Fruit fly (Drosophila melanogaster): ENCODE measurements around the gene TfIIFalpha.

TfIIFalpha gene

DNA sequence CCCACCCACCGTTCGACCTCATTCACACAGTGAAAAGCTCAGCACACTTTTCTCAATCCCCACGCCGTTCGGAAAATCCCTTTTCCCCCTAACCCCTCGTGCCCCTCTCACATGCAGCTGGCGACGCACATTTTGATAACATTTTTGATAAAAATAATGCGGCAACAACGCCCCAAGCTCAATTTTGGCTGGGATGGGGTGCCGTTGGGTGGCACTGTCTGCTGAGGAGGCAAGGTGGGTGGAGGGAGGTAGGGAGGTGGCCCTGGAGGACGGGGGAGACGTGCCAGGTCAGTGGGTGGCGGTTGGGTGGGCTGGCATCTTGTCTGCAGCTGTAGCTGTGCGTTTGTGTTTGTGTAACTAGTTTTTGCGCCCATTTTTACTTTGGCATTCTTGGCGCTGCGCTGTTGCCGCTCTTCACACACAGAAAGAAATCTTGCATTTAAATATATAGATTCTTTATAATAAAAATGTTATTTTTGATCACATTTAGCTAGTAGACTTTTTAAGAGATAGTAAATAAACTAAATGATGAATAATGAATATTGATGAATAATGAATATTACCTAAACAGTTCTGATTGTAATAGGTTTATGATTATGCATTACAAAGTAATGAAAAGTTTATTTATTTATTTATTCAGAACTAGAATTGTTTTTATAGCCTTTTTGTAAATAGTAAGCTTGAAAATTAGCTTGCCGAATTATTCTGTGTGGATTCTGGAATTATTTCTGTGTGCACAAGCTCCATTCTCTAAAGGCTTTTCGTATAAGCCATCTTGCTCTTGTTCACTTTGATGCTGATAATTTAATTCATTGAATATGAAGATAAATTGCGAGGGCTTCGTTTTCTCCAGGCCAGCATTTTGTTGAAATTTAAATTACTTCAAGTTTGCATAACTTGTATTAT lies 34.4 kb downstream of the TfIIFalpha start (continued):
- TF ChIP-seq Bgb (GFP tag; IDR thresholded peaks at IDR 0.05; ENCODE audit: partially characterized antibody) = peak; percentile 34; the same call in 1 of the 2 replicates
- peak; percentile 71 for TF ChIP-seq CG2678 (tag; optimal IDR thresholded peaks at IDR 0.05)
- TF ChIP-seq Med (GFP tag) = peak; percentile 12
- peak; percentile 22 for TF ChIP-seq tin (GFP tag; optimal IDR thresholded peaks at IDR 0.05)
- no peak for TF ChIP-seq Opbp (GFP tag; IDR thresholded peaks at IDR 0.05; ENCODE audit: partially characterized antibody)
- TF ChIP-seq CG16779 (GFP tag; IDR thresholded peaks at IDR 0.05) = no peak
- no peak for TF ChIP-seq Camta (GFP tag; optimal IDR thresholded peaks at IDR 0.05)
- no peak for TF ChIP-seq CG14050 (GFP tag; IDR thresholded peaks at IDR 0.05)
- TF ChIP-seq Adf1 (GFP tag; IDR thresholded peaks at IDR 0.05) = peak; percentile 33; the same call in 1 of the 2 replicates
- TF ChIP-seq CG2199 (GFP tag; IDR thresholded peaks at IDR 0.05) = 0 out of 3 replicates have a peak, but pooled peaks have one; percentile 68
- peak; percentile 20 for TF ChIP-seq B-H2 (GFP tag; optimal IDR thresholded peaks at IDR 0.05)
- TF ChIP-seq cwo (GFP tag; optimal IDR thresholded peaks at IDR 0.05) = peak; percentile 52
- TF ChIP-seq CG8924 (tag; optimal IDR thresholded peaks at IDR 0.05) = peak; percentile 46
- TF ChIP-seq insv (GFP tag; optimal IDR thresholded peaks at IDR 0.05) = no peak
- peak; percentile 36 for TF ChIP-seq caup (GFP tag; optimal IDR thresholded peaks at IDR 0.05; ENCODE audit: severe bottlenecking)
- TF ChIP-seq esg (GFP tag; conservative IDR thresholded peaks at IDR 0.05) = no peak
- no peak for TF ChIP-seq ase (GFP tag; IDR thresholded peaks at IDR 0.05)
- TF ChIP-seq hb (GFP tag; IDR thresholded peaks at IDR 0.05; ENCODE audit: partially characterized antibody) = no peak
- peak; percentile 52 for TF ChIP-seq nmo (GFP tag; optimal IDR thresholded peaks at IDR 0.05)
- no peak for TF ChIP-seq CG6654 (GFP tag; optimal IDR thresholded peaks at IDR 0.05)
- TF ChIP-seq Aef1 (GFP tag; IDR thresholded peaks at IDR 0.05) = no peak
- no peak for TF ChIP-seq CG12219 (GFP tag; optimal IDR thresholded peaks at IDR 0.05)
- TF ChIP-seq PHDP (tag; optimal IDR thresholded peaks at IDR 0.05) = peak; percentile 45
- no peak for TF ChIP-seq Chrac-16 (GFP tag; optimal IDR thresholded peaks at IDR 0.05)
- peak; percentile 22 for TF ChIP-seq BtbVII (GFP tag; optimal IDR thresholded peaks at IDR 0.05)
- TF ChIP-seq BEAF-32 (GFP tag; optimal IDR thresholded peaks at IDR 0.05) = no peak
- peak; percentile 59 for TF ChIP-seq CG13894 (tag; optimal IDR thresholded peaks at IDR 0.05)
- peak; percentile 98 for TF ChIP-seq crol (GFP tag; IDR thresholded peaks at IDR 0.05)
- TF ChIP-seq cad (GFP tag; optimal IDR thresholded peaks at IDR 0.05) = no peak
- TF ChIP-seq ci (GFP tag; IDR thresholded peaks at IDR 0.05) = peak; percentile 76
- TF ChIP-seq Dref (GFP tag; IDR thresholded peaks at IDR 0.05) = no peak
- peak; percentile 47 for TF ChIP-seq CoRest (tag; optimal IDR thresholded peaks at IDR 0.05)
- TF ChIP-seq CG2889 (GFP tag; IDR thresholded peaks at IDR 0.05) = no peak
- TF ChIP-seq MESR4 (GFP tag; optimal IDR thresholded peaks at IDR 0.05) = no peak
- TF ChIP-seq CG13775 (GFP tag; optimal IDR thresholded peaks at IDR 0.05) = peak; percentile 8
- no peak for TF ChIP-seq Dp (GFP tag; optimal IDR thresholded peaks at IDR 0.05)
- no peak for TF ChIP-seq Myb (GFP tag; optimal IDR thresholded peaks at IDR 0.05)
- peak; percentile 30 for TF ChIP-seq CG10147 (GFP tag; optimal IDR thresholded peaks at IDR 0.05)
- TF ChIP-seq CG33213 (GFP tag; optimal IDR thresholded peaks at IDR 0.05) = no peak
- peak; percentile 13 for TF ChIP-seq sug (tag; optimal IDR thresholded peaks at IDR 0.05)
- TF ChIP-seq gce (GFP tag; IDR thresholded peaks at IDR 0.05) = no peak
- no peak for TF ChIP-seq CG12299 (tag; optimal IDR thresholded peaks at IDR 0.05)
- TF ChIP-seq mirr (GFP tag; optimal IDR thresholded peaks at IDR 0.05) = peak; percentile 69
- TF ChIP-seq ewg (GFP tag; optimal IDR thresholded peaks at IDR 0.05) = no peak
- peak; percentile 27 for TF ChIP-seq slou (GFP tag; optimal IDR thresholded peaks at IDR 0.05)
- TF ChIP-seq lilli (GFP tag; optimal IDR thresholded peaks at IDR 0.05) = peak; percentile 6
- peak; percentile 39 for TF ChIP-seq Sox100B (GFP tag; optimal IDR thresholded peaks at IDR 0.05)
- no peak for TF ChIP-seq zen2 (GFP tag; IDR thresholded peaks at IDR 0.05; ENCODE audit: partially characterized antibody)

All from whole organism, embryonic.